Worm (Caenorhabditis elegans): ENCODE measurements around the gene srw-86.

ce11 chrV:19354506-19354905 is 46.0 kb downstream of the srw-86 start:
- TF ChIP-seq blmp-1 (tag; optimal IDR thresholded peaks at IDR 0.05; ENCODE audit: insufficient read depth): no peak
- TF ChIP-seq lin-39 (tag; optimal IDR thresholded peaks at IDR 0.05): no peak
- TF ChIP-seq ZK546.5 (tag; optimal IDR thresholded peaks at IDR 0.05): no peak
- no peak for TF ChIP-seq fos-1 (tag; optimal IDR thresholded peaks at IDR 0.05)
- TF ChIP-seq nhr-237 (tag; optimal IDR thresholded peaks at IDR 0.05): no peak
- no peak for TF ChIP-seq nhr-25 (tag; optimal IDR thresholded peaks at IDR 0.05)
- TF ChIP-seq nhr-77 (tag; optimal IDR thresholded peaks at IDR 0.05): no peak
- no peak for TF ChIP-seq C34F6.9 (tag; optimal IDR thresholded peaks at IDR 0.05)
- no peak for TF ChIP-seq unc-62 (GFP tag; optimal IDR thresholded peaks at IDR 0.05)
- no peak for TF ChIP-seq mab-5 (tag; optimal IDR thresholded peaks at IDR 0.05)
- TF ChIP-seq nhr-11 (tag; optimal IDR thresholded peaks at IDR 0.05): no peak
- TF ChIP-seq ama-1 (optimal IDR thresholded peaks at IDR 0.05): no peak

Measured in whole organism, L2 larva.